Fruit fly (Drosophila melanogaster) whole organism, pupa: ENCODE measurements around the gene fit.

Experiments
- CG8301 ChIP-seq: fragments of 200-800 bp; sonication (Bioruptor generic); optimal IDR thresholded peaks from 2 replicates; lab custom pipeline; 2018; ENCODE audit warnings: missing biosample characterization, mild to moderate bottlenecking, missing genetic modification characterization
- Pif1A ChIP-seq: fragments of 200-800 bp; sonication (Bioruptor generic); optimal IDR thresholded peaks from 3 replicates; lab custom pipeline; 2016; ENCODE audit warnings: missing biosample characterization, missing genetic modification characterization

dm6 chr3R:21916987-21917386, 32.7 kb upstream of the fit start:
- TF ChIP-seq CG8301 (tag; lab: Kevin White, UChicago) (no peak), Pif1A (no peak)
